Worm (Caenorhabditis elegans): ENCODE results near the gene Y50D4C.3.

ce11 chrV:949760-950159, 4.7 kb upstream of the Y50D4C.3 start, which contains the start of gene Y50D4C.6:
- TF ChIP-seq unc-55 (GFP tag; optimal IDR thresholded peaks at IDR 0.05) (no peak), lin-39 (tag; optimal IDR thresholded peaks at IDR 0.05) (no peak), snpc-4 (tag; optimal IDR thresholded peaks at IDR 0.05) (no peak), unc-62 (GFP tag; optimal IDR thresholded peaks at IDR 0.05) (no peak), C34F6.9 (tag; optimal IDR thresholded peaks at IDR 0.05) (no peak), unc-39 (tag; optimal IDR thresholded peaks at IDR 0.05) (no peak), sem-4 (tag; optimal IDR thresholded peaks at IDR 0.05) (no peak), nhr-25 (tag; optimal IDR thresholded peaks at IDR 0.05) (no peak), nhr-77 (tag; optimal IDR thresholded peaks at IDR 0.05) (no peak), nhr-11 (tag; optimal IDR thresholded peaks at IDR 0.05) (no peak), blmp-1 (tag; optimal IDR thresholded peaks at IDR 0.05; ENCODE audit: insufficient read depth) (no peak), alr-1 (tag; optimal IDR thresholded peaks at IDR 0.05) (no peak), ama-1 (optimal IDR thresholded peaks at IDR 0.05) (no peak), zag-1 (tag; optimal IDR thresholded peaks at IDR 0.05) (no peak)

Data from whole organism, L2 larva.